Fruit fly (Drosophila melanogaster): ENCODE data around the gene btsz.
A peak's percentile ranks its signal among the peaks of the same experiment; 100 is the strongest.

Gene btsz

dm6 chr3R:14796294-14796693, 79.0 kb downstream of the btsz start, which contains the start of gene CG14855 (continued):
- TF ChIP-seq CG8944 (GFP tag; optimal IDR thresholded peaks at IDR 0.05): no peak
- no peak for TF ChIP-seq Camta (GFP tag; optimal IDR thresholded peaks at IDR 0.05)
- no peak for TF ChIP-seq CG2116 (GFP tag; optimal IDR thresholded peaks at IDR 0.05)

- TF ChIP-seq phol (tag; optimal IDR thresholded peaks at IDR 0.05) (peak; percentile 2), bsh (GFP tag; optimal IDR thresholded peaks at IDR 0.05) (peak in 1 of 2 experiments; percentile 38), CG10979 (tag; optimal IDR thresholded peaks at IDR 0.05) (peak; percentile 43), CG30020 (tag; optimal IDR thresholded peaks at IDR 0.05) (no peak), Blimp-1 (GFP tag; optimal IDR thresholded peaks at IDR 0.05) (peak; percentile 71), vnd (GFP tag; IDR thresholded peaks at IDR 0.05; ENCODE audit: partially characterized antibody) (no peak), CG5180 (GFP tag; optimal IDR thresholded peaks at IDR 0.05) (no peak), hth (optimal IDR thresholded peaks at IDR 0.05) (no peak), lov (optimal IDR thresholded peaks at IDR 0.05) (no peak), lov (GFP tag; IDR thresholded peaks at IDR 0.05) (no peak), CG11504 (tag; optimal IDR thresholded peaks at IDR 0.05) (no peak)
Measured at dm6 chr3R:14786669-14787068, 88.6 kb downstream of the btsz start.

dm6 chr3R:14785335-14785734, 90.0 kb downstream of the btsz start:
- TF ChIP-seq CG14441 (GFP tag; IDR thresholded peaks at IDR 0.05) (peak; percentile 17; the same call in 1 of the 2 replicates), ara (GFP tag; IDR thresholded peaks at IDR 0.05) (no peak), Med (GFP tag) (peak; percentile 69), row (GFP tag; IDR thresholded peaks at IDR 0.05) (0 out of 3 replicates have a peak, but pooled peaks have one; percentile 27), Drgx (GFP tag; IDR thresholded peaks at IDR 0.05) (0 out of 2 replicates have a peak, but pooled peaks have one; percentile 25), CG12769 (tag; optimal IDR thresholded peaks at IDR 0.05) (no peak), sens (GFP tag) (peak; percentile 81), zfh1 (GFP tag; IDR thresholded peaks at IDR 0.05) (no peak)

DNA sequence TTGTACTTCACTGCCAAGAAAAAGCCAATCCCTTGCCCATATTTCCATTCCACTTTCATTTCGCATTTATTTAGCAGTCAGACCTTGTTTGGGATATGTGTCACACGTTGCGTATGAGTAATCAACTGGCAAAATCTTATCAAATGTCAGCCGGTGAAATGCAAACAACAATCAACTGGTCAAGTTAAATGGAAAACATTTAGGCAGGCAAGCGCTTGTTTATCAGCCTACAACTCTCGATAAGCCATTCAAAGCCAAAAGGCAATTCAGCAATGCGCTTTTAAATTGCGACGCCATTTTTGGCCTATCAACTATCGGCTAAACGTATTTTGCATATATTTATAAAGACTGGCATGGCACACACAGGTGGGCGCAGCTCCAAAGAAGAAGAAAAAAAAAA, 94.5 kb downstream of the btsz start:
- no peak for TF ChIP-seq PHDP (tag; optimal IDR thresholded peaks at IDR 0.05)
- 0 out of 2 replicates have a peak, but pooled peaks have one; percentile 9 for TF ChIP-seq vvl (GFP tag; IDR thresholded peaks at IDR 0.05)
- no peak for TF ChIP-seq esg (GFP tag; conservative IDR thresholded peaks at IDR 0.05)
- TF ChIP-seq Hr78 (GFP tag; optimal IDR thresholded peaks at IDR 0.05): no peak
- TF ChIP-seq ac (GFP tag; optimal IDR thresholded peaks at IDR 0.05): no peak
- no peak for TF ChIP-seq NC2α (GFP tag; optimal IDR thresholded peaks at IDR 0.05)
- TF ChIP-seq luna (GFP tag; optimal IDR thresholded peaks at IDR 0.05): no peak

DNA sequence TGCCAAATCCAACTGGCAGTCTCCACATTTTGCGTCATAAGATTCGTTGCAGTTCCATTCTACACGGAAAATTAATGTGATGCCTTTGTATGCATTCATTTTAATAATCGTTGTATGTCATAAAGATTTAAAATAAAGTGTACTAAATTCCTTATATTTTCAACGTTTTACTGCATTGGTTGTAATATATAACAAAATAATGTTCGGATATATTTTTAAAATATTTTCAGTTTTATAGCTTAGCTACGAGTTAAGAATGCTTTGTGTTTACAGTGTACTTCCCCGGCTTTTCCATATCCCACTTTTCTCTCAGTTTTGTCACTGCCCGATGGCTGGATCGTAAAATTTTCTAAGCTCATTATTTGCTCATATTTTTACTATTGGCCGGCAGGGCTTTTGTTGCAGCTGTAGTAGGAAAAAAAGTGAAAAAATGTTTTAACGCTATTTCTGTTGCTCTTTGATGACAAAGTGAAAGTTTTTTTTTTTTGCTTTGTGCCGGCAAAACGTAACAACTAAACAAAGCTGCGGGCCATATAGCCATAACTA, 95.5 kb downstream of the btsz start:
- TF ChIP-seq CG8388 (GFP tag; optimal IDR thresholded peaks at IDR 0.05) (peak; percentile 14), fd96Cb (tag; optimal IDR thresholded peaks at IDR 0.05) (peak; percentile 11), Ssrp (tag; optimal IDR thresholded peaks at IDR 0.05) (peak; percentile 26), bigmax (GFP tag; optimal IDR thresholded peaks at IDR 0.05) (no peak), Optix (GFP tag; IDR thresholded peaks at IDR 0.05) (no peak), CG17359 (tag; optimal IDR thresholded peaks at IDR 0.05) (no peak), CG11696 (GFP tag; IDR thresholded peaks at IDR 0.05) (no peak), corto (GFP tag; optimal IDR thresholded peaks at IDR 0.05) (no peak), usp (GFP tag; optimal IDR thresholded peaks at IDR 0.05) (no peak), oc (tag; optimal IDR thresholded peaks at IDR 0.05) (peak; percentile 42), CG17361 (GFP tag; IDR thresholded peaks at IDR 0.05) (0 out of 3 replicates have a peak, but pooled peaks have one; percentile 24), NK7.1 (GFP tag; optimal IDR thresholded peaks at IDR 0.05) (no peak), croc (GFP tag; conservative IDR thresholded peaks at IDR 0.05) (no peak), gsb (GFP tag; IDR thresholded peaks at IDR 0.05) (no peak), CG17328 (GFP tag; IDR thresholded peaks at IDR 0.05) (no peak), chn (GFP tag; optimal IDR thresholded peaks at IDR 0.05) (no peak), gem (tag; optimal IDR thresholded peaks at IDR 0.05) (peak; percentile 47)
